Fruit fly (Drosophila melanogaster) Kc167 (cell line): ENCODE results near the gene CG6244.

Experiments used
- Myc ChIP-seq: fragments of >200 bp; optimal IDR thresholded peaks from 2 replicates; lab custom pipeline; 2017; ENCODE audit warnings: missing external identifiers
- Sin3A ChIP-seq: fragments of >200 bp; optimal IDR thresholded peaks from 2 replicates; lab custom pipeline; 2018; ENCODE audit warnings: missing external identifiers
- h ChIP-seq: fragments of >200 bp; optimal IDR thresholded peaks from 3 replicates; lab custom pipeline; 2018; ENCODE audit warnings: missing external identifiers
- ttk ChIP-seq: sonication (Bioruptor generic); optimal IDR thresholded peaks from 2 replicates; lab custom pipeline; 2017; ENCODE audit warnings: missing external identifiers

- TF ChIP-seq ttk (lab: Kevin White, UChicago) = no peak
- no peak for TF ChIP-seq h
- TF ChIP-seq Myc (lab: Kevin White, UChicago) = no peak
- TF ChIP-seq Sin3A (lab: Kevin White, UChicago) = no peak
Measured at dm6 chr3L:15809185-15809584, 1.1 kb downstream of the CG6244 start, which contains the start of gene CG13445.
